Worm (Caenorhabditis elegans) whole organism, early embryonic: Measurements from ENCODE around the gene C34C12.6.

Experiments used
- B0310.2 ChIP-seq: sonication (generic microtip); optimal IDR thresholded peaks from 2 replicates; lab custom pipeline; 2016; ENCODE audit warnings: mild to moderate bottlenecking, missing genetic modification characterization, missing compliant biosample characterization
- F13C5.2 ChIP-seq: sonication (generic microtip); optimal IDR thresholded peaks from 2 replicates; lab custom pipeline; 2017; ENCODE audit warnings: mild to moderate bottlenecking, missing genetic modification characterization, inconsistent platforms, missing compliant biosample characterization
- aly-1 ChIP-seq: sonication (generic microtip); optimal IDR thresholded peaks from 2 replicates; lab custom pipeline; 2016; ENCODE audit warnings: missing genetic modification characterization, missing compliant biosample characterization
- ama-1 ChIP-seq: fragments of 150-350 bp; optimal IDR thresholded peaks from 2 replicates; lab custom pipeline; 2014
- ceh-13 ChIP-seq: fragments of 200-800 bp; sonication (Bioruptor generic); optimal IDR thresholded peaks from 2 replicates; lab custom pipeline; 2018; ENCODE audit warnings: mild to moderate bottlenecking, missing genetic modification characterization, missing compliant biosample characterization
- ceh-36 ChIP-seq: sonication (generic microtip); optimal IDR thresholded peaks from 2 replicates; lab custom pipeline; 2016; ENCODE audit warnings: missing genetic modification characterization, inconsistent platforms, missing compliant biosample characterization
- ets-7 ChIP-seq: sonication (generic microtip); optimal IDR thresholded peaks from 2 replicates; lab custom pipeline; 2016; ENCODE audit warnings: missing genotype, missing genetic modification characterization, missing compliant biosample characterization
- flt-1 ChIP-seq: fragments of 200-800 bp; sonication (Bioruptor generic); IDR thresholded peaks from 2 replicates; pipeline ENCODE4 v1.3.6; 2022; ENCODE audit warnings: missing genetic modification characterization, missing compliant biosample characterization
- hmbx-1 ChIP-seq: sonication (generic microtip); optimal IDR thresholded peaks from 2 replicates; lab custom pipeline; 2016; ENCODE audit warnings: mild to moderate bottlenecking, missing genetic modification characterization, missing compliant biosample characterization
- hmg-4 ChIP-seq: fragments of 200-800 bp; sonication (Bioruptor generic); optimal IDR thresholded peaks from 2 replicates; lab custom pipeline; 2018; ENCODE audit warnings: mild to moderate bottlenecking, missing genetic modification characterization, missing compliant biosample characterization
- hnd-1 ChIP-seq: sonication (generic microtip); optimal IDR thresholded peaks from 2 replicates; lab custom pipeline; 2016; ENCODE audit warnings: missing genetic modification characterization, missing compliant biosample characterization
- pes-1 ChIP-seq: fragments of 200-800 bp; sonication (Bioruptor generic); IDR thresholded peaks from 2 replicates; pipeline ENCODE4 v1.3.6; 2022; ENCODE audit warnings: missing genetic modification reagents, missing genetic modification characterization, missing compliant biosample characterization
- scrt-1 ChIP-seq: fragments of 200-800 bp; sonication (Bioruptor generic); IDR thresholded peaks from 2 replicates; pipeline ENCODE4 v1.3.6; 2022; ENCODE audit warnings: missing genetic modification characterization, missing compliant biosample characterization
- sea-1 ChIP-seq: fragments of 200-800 bp; sonication (Bioruptor generic); conservative IDR thresholded peaks from 2 replicates; pipeline ENCODE4 v1.3.6; 2022; ENCODE audit warnings: missing genetic modification characterization, missing compliant biosample characterization
- tbx-11 ChIP-seq: fragments of 200-800 bp; sonication (Bioruptor generic); IDR thresholded peaks from 2 replicates; pipeline ENCODE4 v1.3.6; 2022; ENCODE audit warnings: missing genetic modification characterization, missing compliant biosample characterization
- tbx-37 ChIP-seq: fragments of 200-800 bp; sonication (Bioruptor generic); conservative IDR thresholded peaks from 2 replicates; pipeline ENCODE4 v1.3.6; 2022; ENCODE audit warnings: missing genetic modification reagents, missing genetic modification characterization, missing compliant biosample characterization
- tra-4 ChIP-seq: sonication (generic microtip); optimal IDR thresholded peaks from 2 replicates; lab custom pipeline; 2017; ENCODE audit warnings: missing genetic modification characterization, missing compliant biosample characterization

C34C12.6 gene

DNA sequence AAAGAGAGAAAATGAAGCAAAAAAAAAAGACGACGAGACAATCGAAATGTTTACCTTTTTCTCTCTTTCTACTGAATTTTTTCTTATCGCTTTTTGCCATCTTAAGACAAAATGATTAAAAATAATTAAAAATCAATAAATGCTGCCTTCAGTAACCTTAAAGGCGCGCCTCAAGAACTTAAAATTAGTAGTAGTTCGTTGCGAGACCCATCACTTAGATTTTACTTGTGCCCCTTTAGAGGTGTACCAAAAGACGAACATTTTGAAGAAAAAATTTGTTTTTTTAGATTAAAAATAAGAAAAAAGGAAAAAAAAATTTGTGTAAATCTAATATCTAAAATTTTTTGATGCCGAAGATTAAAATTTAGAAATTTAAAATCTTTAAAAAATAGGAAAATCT, 11.4 kb upstream of the C34C12.6 start:
- TF ChIP-seq sea-1 (no peak), tbx-37 (GFP tag; lab: Robert Waterston, UW) (no peak), hnd-1 (tag; lab: Kevin White, UChicago) (no peak), hmg-4 (no peak), ets-7 (no peak), ceh-36 (tag; lab: Kevin White, UChicago) (no peak), ceh-13 (no peak), aly-1 (tag; lab: Kevin White, UChicago) (no peak)

DNA sequence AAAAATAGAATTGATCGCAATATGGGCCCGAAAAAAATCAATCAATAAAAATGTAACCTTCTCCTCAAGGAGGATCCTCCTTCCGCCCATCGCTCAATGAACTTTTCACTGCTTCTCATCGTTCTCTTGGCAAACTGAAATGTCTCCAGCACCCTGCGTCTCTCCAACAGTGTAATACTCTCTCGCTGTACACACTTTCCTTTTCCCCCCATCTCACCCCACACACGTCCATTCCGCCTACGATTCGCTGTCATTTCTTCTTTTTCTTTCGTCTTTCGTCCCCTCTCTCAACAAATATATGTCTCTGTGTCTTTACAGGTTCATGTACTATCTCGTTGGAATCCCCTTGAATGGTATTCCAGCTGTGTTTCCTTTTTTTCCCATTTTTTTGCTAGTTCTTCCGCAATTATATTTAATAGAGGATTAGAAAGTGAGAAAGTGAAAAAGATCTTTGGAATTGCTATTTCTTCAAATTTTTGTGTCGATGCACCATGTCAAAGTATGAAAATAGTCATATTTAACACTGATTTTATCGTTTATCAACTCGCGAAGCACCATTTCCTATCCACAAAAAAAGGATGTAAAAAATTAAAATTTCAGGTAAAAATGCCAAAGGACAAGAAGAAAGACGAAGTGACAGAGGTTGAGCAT, 10.9 kb upstream of the C34C12.6 start, which contains the start of gene rsu-1:
Gene rsu-1 (plus strand): TSS at position 601 of the 651 bp plus-strand sequence.
- no peak for TF ChIP-seq aly-1 (tag; lab: Kevin White, UChicago)
- peak; percentile 26 for TF ChIP-seq F13C5.2 (tag; lab: Kevin White, UChicago)

DNA sequence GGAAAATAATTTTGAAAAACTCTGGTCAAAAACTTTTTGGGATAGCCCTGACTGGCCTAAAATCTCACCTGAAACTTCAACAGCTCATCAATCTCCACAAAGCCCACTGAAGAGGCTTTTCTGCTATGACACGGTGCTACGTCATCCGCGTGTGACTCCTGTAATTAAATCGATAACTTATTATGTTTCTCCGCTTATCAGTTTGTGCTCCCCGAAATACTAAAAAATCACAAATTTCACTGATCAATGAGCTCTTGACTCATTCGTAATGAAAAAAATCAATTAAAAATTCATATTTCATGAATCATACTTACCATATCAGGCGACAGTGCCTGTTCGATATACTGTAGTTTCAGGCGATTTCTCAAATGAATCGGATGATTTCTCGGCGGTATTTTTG, 7.4 kb upstream of the C34C12.6 start:
- TF ChIP-seq flt-1 (GFP tag; lab: Robert Waterston, UW) (no peak), B0310.2 (no peak), F13C5.2 (tag; lab: Kevin White, UChicago) (no peak), hnd-1 (tag; lab: Kevin White, UChicago) (no peak), sea-1 (no peak), tra-4 (no peak)

DNA sequence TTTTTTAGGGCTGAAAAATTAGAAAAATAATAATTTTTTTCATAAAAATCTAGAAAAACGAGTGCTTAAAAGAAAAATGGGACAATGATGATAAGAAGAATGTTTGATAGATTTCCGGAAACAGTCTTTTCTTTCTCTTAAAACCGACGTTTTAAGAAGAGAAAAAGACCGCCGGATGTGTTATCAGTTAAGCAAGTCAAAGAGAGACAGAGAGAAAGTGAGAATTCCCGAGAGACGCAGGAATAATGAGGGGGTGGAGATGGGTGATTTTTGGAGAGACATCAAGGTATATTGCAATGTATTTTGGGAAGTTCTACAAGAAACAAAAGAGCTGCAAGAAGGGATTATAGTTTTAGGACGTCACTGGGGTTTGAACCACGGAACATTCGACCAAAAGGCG, 6.9 kb upstream of the C34C12.6 start, which contains the start of gene C34C12.9:
Gene C34C12.9 (minus strand): TSS at position 16 of the 400 bp plus-strand sequence.
- TF ChIP-seq sea-1 (no peak), pes-1 (no peak), ets-7 (no peak), ceh-13 (no peak), aly-1 (tag; lab: Kevin White, UChicago) (no peak), hnd-1 (tag; lab: Kevin White, UChicago) (no peak), F13C5.2 (tag; lab: Kevin White, UChicago) (no peak), hmg-4 (no peak), hmbx-1 (tag; lab: Kevin White, UChicago) (no peak), tbx-37 (GFP tag; lab: Robert Waterston, UW) (no peak), scrt-1 (no peak), tbx-11 (GFP tag; lab: Robert Waterston, UW) (no peak), ceh-36 (tag; lab: Kevin White, UChicago) (no peak), tra-4 (no peak), flt-1 (GFP tag; lab: Robert Waterston, UW) (no peak), B0310.2 (no peak), ama-1 (lab: Kevin White, UChicago) (no peak)

DNA sequence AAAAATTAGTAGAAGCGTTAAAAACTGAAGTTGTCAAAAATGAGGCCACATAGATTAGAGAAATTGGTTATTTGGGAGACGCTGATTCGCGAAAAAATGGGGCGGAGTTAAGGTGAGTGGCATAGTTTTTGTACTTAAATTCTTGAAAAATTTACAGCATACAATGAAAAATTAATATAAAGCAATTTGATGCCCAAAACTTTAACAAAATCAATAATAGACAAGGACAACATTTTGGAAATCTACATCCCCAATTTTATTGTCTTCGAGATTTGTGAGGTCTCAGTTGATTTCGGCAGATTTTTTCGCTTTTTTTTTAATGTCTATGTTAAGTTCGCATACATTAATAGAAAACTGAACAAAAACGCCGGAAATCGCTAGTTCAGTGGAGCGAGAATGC, 6.1 kb upstream of the C34C12.6 start:
- peak; percentile 42 for TF ChIP-seq tra-4
- no peak for TF ChIP-seq ceh-36 (tag; lab: Kevin White, UChicago)
- no peak for TF ChIP-seq scrt-1
- no peak for TF ChIP-seq flt-1 (GFP tag; lab: Robert Waterston, UW)
- TF ChIP-seq tbx-11 (GFP tag; lab: Robert Waterston, UW) = no peak
- no peak for TF ChIP-seq F13C5.2 (tag; lab: Kevin White, UChicago)
- TF ChIP-seq pes-1 = peak; percentile 20; the same call in 1 of the 2 replicates
- TF ChIP-seq ama-1 (lab: Kevin White, UChicago) = no peak
- no peak for TF ChIP-seq aly-1 (tag; lab: Kevin White, UChicago)
- no peak for TF ChIP-seq hmg-4
- peak; percentile 40 for TF ChIP-seq hnd-1 (tag; lab: Kevin White, UChicago)
- no peak for TF ChIP-seq tbx-37 (GFP tag; lab: Robert Waterston, UW)
- peak; percentile 42 for TF ChIP-seq ceh-13
- TF ChIP-seq hmbx-1 (tag; lab: Kevin White, UChicago) = peak; percentile 56
- TF ChIP-seq B0310.2 = peak; percentile 68
- TF ChIP-seq sea-1 = no peak
- TF ChIP-seq ets-7 = peak; percentile 49

DNA sequence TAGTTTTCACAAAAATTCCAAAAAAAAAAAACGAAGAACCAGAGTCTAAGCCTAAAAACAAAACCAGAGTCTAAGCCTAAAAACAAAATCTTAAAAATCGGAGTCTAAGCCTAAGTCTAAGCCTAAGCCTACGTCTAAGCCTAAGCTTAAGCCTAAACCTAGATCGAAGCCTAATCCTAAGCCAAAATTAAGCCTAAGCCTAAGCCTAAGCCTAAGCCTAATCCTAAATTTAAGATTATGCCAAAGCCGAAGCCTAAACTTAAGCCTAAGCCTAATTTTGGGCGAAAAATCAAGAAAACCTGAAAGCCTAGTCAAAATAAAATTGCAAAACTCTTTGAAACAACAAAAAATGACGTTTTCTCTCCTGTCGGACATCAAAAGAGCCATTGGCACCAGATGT, 5.0 kb upstream of the C34C12.6 start:
- no peak for TF ChIP-seq scrt-1
- TF ChIP-seq hmbx-1 (tag; lab: Kevin White, UChicago) = no peak
- TF ChIP-seq ceh-36 (tag; lab: Kevin White, UChicago) = peak; percentile 80
- no peak for TF ChIP-seq aly-1 (tag; lab: Kevin White, UChicago)
- TF ChIP-seq ets-7 = no peak
- no peak for TF ChIP-seq sea-1

DNA sequence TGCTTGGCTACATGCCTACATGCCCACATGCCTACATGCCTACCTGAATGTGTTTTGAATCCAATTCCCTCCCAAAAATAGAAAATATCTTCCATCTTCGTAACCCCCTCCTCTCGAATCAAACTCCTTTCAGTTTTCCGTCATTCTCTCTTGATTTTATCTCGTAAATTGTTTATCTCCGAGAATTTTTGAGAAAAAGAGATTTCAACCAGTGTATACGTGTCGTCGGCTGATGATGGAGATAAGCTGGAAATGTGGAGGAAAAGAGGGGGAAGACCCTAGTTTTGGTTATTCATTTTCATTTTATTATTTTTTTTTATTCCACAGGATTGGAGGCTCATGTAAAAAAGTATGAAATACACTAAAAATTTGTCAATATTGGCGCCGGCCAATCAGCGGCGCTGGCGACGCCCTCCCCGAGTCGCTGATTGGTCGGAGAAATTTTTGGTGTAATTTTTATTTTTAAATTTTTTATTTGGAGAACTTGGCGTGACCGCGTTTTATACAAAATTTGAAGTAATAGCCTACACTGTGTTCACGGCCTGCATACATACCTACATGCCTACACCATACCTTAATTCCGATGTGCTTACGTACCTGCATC, 3.5 kb upstream of the C34C12.6 start:
- no peak for TF ChIP-seq tbx-11 (GFP tag; lab: Robert Waterston, UW)
- no peak for TF ChIP-seq scrt-1
- TF ChIP-seq ceh-13 = no peak
- TF ChIP-seq tbx-37 (GFP tag; lab: Robert Waterston, UW) = no peak

DNA sequence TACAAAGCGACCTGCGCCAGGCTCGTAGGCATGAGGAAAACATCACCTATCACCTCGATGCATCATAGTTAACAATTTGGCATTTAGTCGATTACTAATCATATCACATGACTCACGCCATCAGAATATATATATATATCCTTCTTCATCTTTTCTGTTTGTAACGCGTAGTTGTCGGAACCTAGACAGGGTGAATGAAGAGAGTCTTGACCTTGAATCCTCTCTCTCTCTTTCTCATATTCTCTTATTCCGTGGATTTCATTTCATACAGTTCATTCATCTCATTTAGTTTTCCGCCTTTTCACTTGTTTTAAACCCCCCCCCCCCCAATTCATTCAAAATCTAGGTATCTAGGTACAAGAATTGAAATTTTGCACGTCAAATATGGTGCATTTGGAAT, 2.2 kb upstream of the C34C12.6 start:
- TF ChIP-seq ama-1 (lab: Kevin White, UChicago) = no peak
- TF ChIP-seq scrt-1 = no peak
- TF ChIP-seq ceh-13 = no peak
- TF ChIP-seq pes-1 = no peak
- TF ChIP-seq sea-1 = no peak
- TF ChIP-seq aly-1 (tag; lab: Kevin White, UChicago) = no peak
- no peak for TF ChIP-seq flt-1 (GFP tag; lab: Robert Waterston, UW)
- TF ChIP-seq F13C5.2 (tag; lab: Kevin White, UChicago) = no peak
- no peak for TF ChIP-seq hmg-4
- TF ChIP-seq hmbx-1 (tag; lab: Kevin White, UChicago) = no peak
- TF ChIP-seq tbx-37 (GFP tag; lab: Robert Waterston, UW) = no peak
- TF ChIP-seq hnd-1 (tag; lab: Kevin White, UChicago) = no peak
- TF ChIP-seq tbx-11 (GFP tag; lab: Robert Waterston, UW) = no peak
- TF ChIP-seq ets-7 = no peak
- no peak for TF ChIP-seq ceh-36 (tag; lab: Kevin White, UChicago)
